Fruit fly (Drosophila melanogaster): ENCODE results near the gene SMC6.

- TF ChIP-seq gl (tag; optimal IDR thresholded peaks at IDR 0.05) (no peak), D1 (tag; optimal IDR thresholded peaks at IDR 0.05) (no peak), CG32121 (GFP tag; IDR thresholded peaks at IDR 0.05) (no peak), Snoo (tag; optimal IDR thresholded peaks at IDR 0.05) (no peak), EcR (GFP tag; optimal IDR thresholded peaks at IDR 0.05) (no peak), CG14655 (GFP tag; optimal IDR thresholded peaks at IDR 0.05) (no peak)
Observed at dm6 chr3R:24213644-24214043, 20.4 kb upstream of the SMC6 start.

Data from whole organism, pupa.